Worm (Caenorhabditis elegans) whole organism, early embryonic: Measurements from ENCODE around the gene nhr-25.

Experiments
- B0310.2 ChIP-seq: sonication (generic microtip); optimal IDR thresholded peaks from 2 replicates; lab custom pipeline; 2016; ENCODE audit warnings: mild to moderate bottlenecking, missing genetic modification characterization, missing compliant biosample characterization
- F13C5.2 ChIP-seq: sonication (generic microtip); optimal IDR thresholded peaks from 2 replicates; lab custom pipeline; 2017; ENCODE audit warnings: mild to moderate bottlenecking, missing genetic modification characterization, inconsistent platforms, missing compliant biosample characterization
- aly-1 ChIP-seq: sonication (generic microtip); optimal IDR thresholded peaks from 2 replicates; lab custom pipeline; 2016; ENCODE audit warnings: missing genetic modification characterization, missing compliant biosample characterization
- ama-1 ChIP-seq: fragments of 150-350 bp; optimal IDR thresholded peaks from 2 replicates; lab custom pipeline; 2014
- ceh-13 ChIP-seq: fragments of 200-800 bp; sonication (Bioruptor generic); optimal IDR thresholded peaks from 2 replicates; lab custom pipeline; 2018; ENCODE audit warnings: mild to moderate bottlenecking, missing genetic modification characterization, missing compliant biosample characterization
- ceh-36 ChIP-seq: sonication (generic microtip); optimal IDR thresholded peaks from 2 replicates; lab custom pipeline; 2016; ENCODE audit warnings: missing genetic modification characterization, inconsistent platforms, missing compliant biosample characterization
- ets-7 ChIP-seq: sonication (generic microtip); optimal IDR thresholded peaks from 2 replicates; lab custom pipeline; 2016; ENCODE audit warnings: missing genotype, missing genetic modification characterization, missing compliant biosample characterization
- flt-1 ChIP-seq: fragments of 200-800 bp; sonication (Bioruptor generic); IDR thresholded peaks from 2 replicates; pipeline ENCODE4 v1.3.6; 2022; ENCODE audit warnings: missing genetic modification characterization, missing compliant biosample characterization
- hmbx-1 ChIP-seq: sonication (generic microtip); optimal IDR thresholded peaks from 2 replicates; lab custom pipeline; 2016; ENCODE audit warnings: mild to moderate bottlenecking, missing genetic modification characterization, missing compliant biosample characterization
- hmg-4 ChIP-seq: fragments of 200-800 bp; sonication (Bioruptor generic); optimal IDR thresholded peaks from 2 replicates; lab custom pipeline; 2018; ENCODE audit warnings: mild to moderate bottlenecking, missing genetic modification characterization, missing compliant biosample characterization
- hnd-1 ChIP-seq: sonication (generic microtip); optimal IDR thresholded peaks from 2 replicates; lab custom pipeline; 2016; ENCODE audit warnings: missing genetic modification characterization, missing compliant biosample characterization
- pes-1 ChIP-seq: fragments of 200-800 bp; sonication (Bioruptor generic); IDR thresholded peaks from 2 replicates; pipeline ENCODE4 v1.3.6; 2022; ENCODE audit warnings: missing genetic modification reagents, missing genetic modification characterization, missing compliant biosample characterization
- scrt-1 ChIP-seq: fragments of 200-800 bp; sonication (Bioruptor generic); IDR thresholded peaks from 2 replicates; pipeline ENCODE4 v1.3.6; 2022; ENCODE audit warnings: missing genetic modification characterization, missing compliant biosample characterization
- sea-1 ChIP-seq: fragments of 200-800 bp; sonication (Bioruptor generic); conservative IDR thresholded peaks from 2 replicates; pipeline ENCODE4 v1.3.6; 2022; ENCODE audit warnings: missing genetic modification characterization, missing compliant biosample characterization
- tbx-11 ChIP-seq: fragments of 200-800 bp; sonication (Bioruptor generic); IDR thresholded peaks from 2 replicates; pipeline ENCODE4 v1.3.6; 2022; ENCODE audit warnings: missing genetic modification characterization, missing compliant biosample characterization
- tbx-37 ChIP-seq: fragments of 200-800 bp; sonication (Bioruptor generic); conservative IDR thresholded peaks from 2 replicates; pipeline ENCODE4 v1.3.6; 2022; ENCODE audit warnings: missing genetic modification reagents, missing genetic modification characterization, missing compliant biosample characterization
- tra-4 ChIP-seq: sonication (generic microtip); optimal IDR thresholded peaks from 2 replicates; lab custom pipeline; 2017; ENCODE audit warnings: missing genetic modification characterization, missing compliant biosample characterization

nhr-25 gene

DNA sequence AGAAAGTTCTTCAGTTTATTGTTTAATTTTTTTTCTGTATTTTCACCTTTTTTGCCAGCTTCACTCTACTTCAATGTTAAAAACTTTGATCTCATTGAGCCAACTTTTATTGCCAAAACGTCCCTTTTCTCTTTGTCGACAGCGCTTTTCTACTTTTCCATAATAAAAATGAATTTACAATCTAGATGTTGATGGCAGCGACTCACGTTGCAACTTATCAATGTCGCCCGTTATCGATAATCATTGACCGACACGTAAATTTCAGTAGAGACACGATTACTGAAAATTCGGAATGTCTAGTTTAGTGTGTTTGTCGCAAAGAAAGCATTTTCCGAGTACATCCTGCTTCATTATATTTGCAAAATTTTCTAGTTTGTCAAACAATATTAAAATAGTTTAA lies 28.5 kb upstream of the nhr-25 start:
- TF ChIP-seq tbx-11 (GFP tag; lab: Robert Waterston, UW), result no peak
- TF ChIP-seq sea-1 (GFP tag; lab: Robert Waterston, UW), result no peak
- TF ChIP-seq hmg-4 (GFP tag; lab: Kevin White, UChicago), result no peak
- TF ChIP-seq F13C5.2 (tag; lab: Kevin White, UChicago), result no peak
- TF ChIP-seq tbx-37 (GFP tag; lab: Robert Waterston, UW), result no peak
- no peak for TF ChIP-seq hnd-1 (tag; lab: Kevin White, UChicago)
- no peak for TF ChIP-seq pes-1
- no peak for TF ChIP-seq B0310.2 (tag; lab: Kevin White, UChicago)
- TF ChIP-seq scrt-1 (GFP tag; lab: Robert Waterston, UW), result no peak
- no peak for TF ChIP-seq ceh-36
- no peak for TF ChIP-seq ets-7
- no peak for TF ChIP-seq aly-1 (tag; lab: Kevin White, UChicago)

DNA sequence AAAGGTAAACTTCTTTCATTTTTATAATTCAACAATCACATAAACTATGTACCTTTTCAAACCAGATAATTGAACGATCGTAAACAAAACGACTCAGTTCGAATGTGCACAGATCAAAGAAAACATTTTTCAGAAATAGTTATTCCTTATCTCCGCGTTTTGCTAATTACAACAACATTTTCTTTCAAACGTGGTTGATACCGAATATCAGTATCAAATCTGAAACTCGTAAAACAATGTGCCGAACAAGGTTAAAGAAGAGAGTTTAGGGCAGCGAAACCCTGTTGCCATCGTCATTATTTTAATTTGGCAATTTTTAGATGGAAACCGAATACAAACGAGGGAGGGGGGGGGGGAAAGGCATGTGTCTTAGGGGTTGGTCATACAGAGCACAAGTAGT lies 26.9 kb upstream of the nhr-25 start, which contains the start of gene scav-4:
Gene scav-4, plus strand, starts transcription at position 383 of the 400 bp plus-strand sequence.
- TF ChIP-seq ceh-36 (no peak), tbx-11 (GFP tag; lab: Robert Waterston, UW) (no peak), F13C5.2 (tag; lab: Kevin White, UChicago) (no peak), tra-4 (no peak), tbx-37 (GFP tag; lab: Robert Waterston, UW) (no peak), pes-1 (no peak), hnd-1 (tag; lab: Kevin White, UChicago) (no peak), scrt-1 (GFP tag; lab: Robert Waterston, UW) (no peak), B0310.2 (tag; lab: Kevin White, UChicago) (no peak), hmbx-1 (tag; lab: Kevin White, UChicago) (no peak), sea-1 (GFP tag; lab: Robert Waterston, UW) (no peak), ets-7 (no peak), flt-1 (GFP tag; lab: Robert Waterston, UW) (no peak), ceh-13 (GFP tag; lab: Kevin White, UChicago) (no peak)

DNA sequence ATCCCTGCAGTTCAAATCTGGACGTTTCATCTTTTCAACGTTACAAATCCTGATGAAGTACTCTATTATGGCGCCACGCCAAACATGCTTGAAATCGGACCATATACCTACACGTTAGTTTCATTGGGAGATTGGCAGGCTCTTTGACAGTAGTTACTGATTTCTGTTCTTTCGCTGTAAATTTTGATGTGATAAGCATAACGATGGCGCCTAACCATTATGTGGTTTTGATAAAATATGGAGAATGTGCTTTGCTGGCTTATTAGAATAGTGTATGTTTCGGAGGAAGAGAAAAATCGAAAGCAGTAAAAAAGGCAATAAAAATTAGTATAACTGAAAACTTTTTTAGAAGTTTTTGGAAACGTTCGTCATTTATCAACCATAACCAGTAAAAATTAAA lies 25.6 kb upstream of the nhr-25 start:
- TF ChIP-seq tbx-37 (GFP tag; lab: Robert Waterston, UW), result no peak
- no peak for TF ChIP-seq ets-7
- TF ChIP-seq B0310.2 (tag; lab: Kevin White, UChicago), result no peak
- no peak for TF ChIP-seq ceh-13 (GFP tag; lab: Kevin White, UChicago)
- TF ChIP-seq F13C5.2 (tag; lab: Kevin White, UChicago), result no peak
- no peak for TF ChIP-seq ama-1 (lab: Kevin White, UChicago)
- TF ChIP-seq tra-4, result no peak
- TF ChIP-seq sea-1 (GFP tag; lab: Robert Waterston, UW), result no peak
- no peak for TF ChIP-seq scrt-1 (GFP tag; lab: Robert Waterston, UW)
- no peak for TF ChIP-seq ceh-36
- no peak for TF ChIP-seq tbx-11 (GFP tag; lab: Robert Waterston, UW)
- no peak for TF ChIP-seq hnd-1 (tag; lab: Kevin White, UChicago)
- TF ChIP-seq hmbx-1 (tag; lab: Kevin White, UChicago), result no peak
- TF ChIP-seq pes-1, result no peak
- TF ChIP-seq hmg-4 (GFP tag; lab: Kevin White, UChicago), result no peak
- no peak for TF ChIP-seq flt-1 (GFP tag; lab: Robert Waterston, UW)
- TF ChIP-seq aly-1 (tag; lab: Kevin White, UChicago), result no peak

DNA sequence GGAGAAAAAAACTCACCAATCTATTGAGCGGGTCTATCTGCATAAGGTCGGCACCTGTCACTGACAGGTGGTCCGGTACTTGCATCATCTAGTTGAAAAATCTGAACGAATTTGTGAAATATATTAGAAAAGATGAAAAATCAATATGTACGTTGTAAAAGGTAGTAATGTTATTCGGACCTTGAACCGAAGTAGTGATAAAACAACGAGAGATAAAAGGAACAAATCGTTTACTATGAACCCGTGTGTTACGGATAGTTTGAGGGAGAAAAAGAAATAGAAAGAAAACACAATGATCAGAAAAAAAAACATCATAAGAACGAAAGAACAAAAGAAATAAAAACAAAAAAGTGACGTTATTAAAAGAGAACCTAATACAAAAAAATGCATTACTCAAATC lies 21.2 kb upstream of the nhr-25 start, which contains the start of gene mff-1:
Gene mff-1, minus strand, starts transcription at position 101 of the 400 bp plus-strand sequence.
- TF ChIP-seq pes-1 (no peak), tbx-37 (GFP tag; lab: Robert Waterston, UW) (no peak), ets-7 (no peak), tra-4 (no peak), scrt-1 (GFP tag; lab: Robert Waterston, UW) (no peak)

DNA sequence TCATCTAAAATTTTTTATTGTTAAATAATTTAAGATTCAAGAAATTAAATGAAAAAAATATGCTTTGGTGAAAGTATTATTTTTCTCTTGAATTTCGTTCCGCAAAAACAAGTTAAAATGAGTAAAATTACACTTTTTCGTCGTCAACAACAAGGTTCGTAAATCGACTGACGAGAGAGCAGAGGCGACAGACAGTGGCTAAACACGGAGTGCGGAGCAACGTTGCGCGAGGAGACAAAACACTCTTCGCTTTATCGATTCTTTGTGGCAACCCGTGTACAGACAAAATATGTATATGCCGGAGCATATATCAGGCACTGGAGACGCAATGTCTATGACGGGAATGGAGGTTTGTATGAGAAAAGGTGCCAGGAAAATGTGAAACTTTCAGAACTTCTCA lies 19.1 kb upstream of the nhr-25 start, which contains the start of gene F11C1.7:
Gene F11C1.7, plus strand, starts transcription at position 140 of the 400 bp plus-strand sequence.
- TF ChIP-seq hnd-1 (tag; lab: Kevin White, UChicago), result no peak
- TF ChIP-seq hmg-4 (GFP tag; lab: Kevin White, UChicago), result no peak

- TF ChIP-seq ceh-13 (GFP tag; lab: Kevin White, UChicago) (no peak), ama-1 (lab: Kevin White, UChicago) (no peak), scrt-1 (GFP tag; lab: Robert Waterston, UW) (no peak), tbx-37 (GFP tag; lab: Robert Waterston, UW) (no peak), sea-1 (GFP tag; lab: Robert Waterston, UW) (no peak), hmbx-1 (tag; lab: Kevin White, UChicago) (no peak), tbx-11 (GFP tag; lab: Robert Waterston, UW) (no peak), ceh-36 (no peak), flt-1 (GFP tag; lab: Robert Waterston, UW) (no peak), aly-1 (tag; lab: Kevin White, UChicago) (no peak), hnd-1 (tag; lab: Kevin White, UChicago) (no peak), F13C5.2 (tag; lab: Kevin White, UChicago) (no peak), pes-1 (no peak), B0310.2 (tag; lab: Kevin White, UChicago) (no peak), hmg-4 (GFP tag; lab: Kevin White, UChicago) (no peak), tra-4 (no peak), ets-7 (no peak)
These were observed 17.5 kb upstream of the nhr-25 start, which contains the start of the genes F11C1.1 and vwa-8 for ce11 chrX:12990529-12991520. Gene F11C1.1 (minus strand): TSS chrX:12990579. Gene vwa-8 (plus strand): TSS chrX:12991470.

- TF ChIP-seq scrt-1 (GFP tag; lab: Robert Waterston, UW) (no peak), sea-1 (GFP tag; lab: Robert Waterston, UW) (no peak), ceh-36 (no peak), F13C5.2 (tag; lab: Kevin White, UChicago) (no peak), tra-4 (no peak)
These were observed 12.1 kb upstream of the nhr-25 start for ce11 chrX:12996161-12996560.
